Fruit fly (Drosophila melanogaster) whole organism, embryonic: Measurements from ENCODE around the gene CG32679.

Experiments
- Aef1 ChIP-seq: fragments of 200-800 bp; sonication (Bioruptor generic); IDR thresholded peaks from 3 replicates; pipeline ENCODE4 v1.3.6; 2022; ENCODE audit warnings: missing biosample characterization, missing genetic modification characterization
- CG11093 ChIP-seq: fragments of 200-800 bp; sonication (Bioruptor generic); IDR thresholded peaks from 3 replicates; pipeline ENCODE4 v1.3.6; 2022; ENCODE audit warnings: missing biosample characterization, missing genetic modification characterization
- CG12104 ChIP-seq: fragments of 200-800 bp; sonication (Bioruptor generic); optimal IDR thresholded peaks from 3 replicates; lab custom pipeline; 2016; ENCODE audit warnings: missing biosample characterization, missing genetic modification characterization
- CG14050 ChIP-seq: fragments of 200-800 bp; sonication (Bioruptor generic); IDR thresholded peaks from 3 replicates; pipeline ENCODE4 v1.3.6; 2022; ENCODE audit warnings: missing biosample characterization, missing genetic modification characterization
- CG17568 ChIP-seq: fragments of 200-800 bp; sonication (Bioruptor generic); optimal IDR thresholded peaks from 2 replicates; lab custom pipeline; 2018; ENCODE audit warnings: missing biosample characterization, mild to moderate bottlenecking, missing genetic modification characterization, moderate library complexity
- CG17802 ChIP-seq: fragments of 200-800 bp; sonication (Bioruptor generic); optimal IDR thresholded peaks from 2 replicates; lab custom pipeline; 2018; ENCODE audit warnings: missing biosample characterization, mild to moderate bottlenecking, missing genetic modification characterization, moderate library complexity
- CG2129 ChIP-seq: fragments of 200-800 bp; sonication (Bioruptor generic); IDR thresholded peaks from 2 replicates; pipeline ENCODE4 v1.3.6; 2022; ENCODE audit warnings: missing biosample characterization, missing genetic modification characterization; ENCODE audit not compliant: partially characterized antibody
- CG2678 ChIP-seq: fragments of 200-800 bp; sonication (Bioruptor generic); optimal IDR thresholded peaks from 3 replicates; lab custom pipeline; 2019; ENCODE audit warnings: missing biosample characterization, mild to moderate bottlenecking, missing genetic modification characterization, moderate library complexity
- CG30020 ChIP-seq: fragments of 200-800 bp; optimal IDR thresholded peaks from 2 replicates; lab custom pipeline; 2019; ENCODE audit warnings: missing biosample characterization, mild to moderate bottlenecking, missing genetic modification characterization, moderate library complexity
- CG31441 ChIP-seq: fragments of 200-800 bp; sonication (Bioruptor generic); IDR thresholded peaks from 2 replicates; pipeline ENCODE4 v1.3.6; 2022; ENCODE audit warnings: missing biosample characterization, missing genetic modification characterization
- CG32767 ChIP-seq: fragments of 200-800 bp; sonication (Bioruptor generic); IDR thresholded peaks from 2 replicates; pipeline ENCODE4 v1.3.6; 2022; ENCODE audit warnings: missing biosample characterization, missing genetic modification characterization
- CG34376 ChIP-seq: fragments of 200-800 bp; sonication (Bioruptor generic); optimal IDR thresholded peaks from 2 replicates; lab custom pipeline; 2018; ENCODE audit warnings: missing biosample characterization, mild to moderate bottlenecking, missing genetic modification characterization
- CG4328 ChIP-seq: fragments of 200-800 bp; sonication (Bioruptor generic); optimal IDR thresholded peaks from 3 replicates; lab custom pipeline; 2017; ENCODE audit warnings: missing biosample characterization, missing genetic modification reagents, missing genetic modification characterization
- CG7372 ChIP-seq: fragments of 200-800 bp; sonication (Bioruptor generic); IDR thresholded peaks from 2 replicates; pipeline ENCODE4 v1.3.6; 2022; ENCODE audit warnings: missing biosample characterization, missing genetic modification characterization
- CG7963 ChIP-seq: fragments of 200-800 bp; sonication (Bioruptor generic); IDR thresholded peaks from 3 replicates; pipeline ENCODE4 v1.3.6; 2022; ENCODE audit warnings: missing biosample characterization, missing genetic modification characterization; ENCODE audit not compliant: partially characterized antibody
- CG8089 ChIP-seq: fragments of 200-800 bp; sonication (Bioruptor generic); optimal IDR thresholded peaks from 3 replicates; lab custom pipeline; 2016; ENCODE audit warnings: missing biosample characterization, missing genetic modification characterization
- Camta ChIP-seq: fragments of 200-800 bp; sonication (Bioruptor generic); optimal IDR thresholded peaks from 2 replicates; lab custom pipeline; 2016; ENCODE audit warnings: missing biosample characterization, missing genetic modification characterization
- CoRest ChIP-seq: fragments of 200-800 bp; sonication (Bioruptor generic); optimal IDR thresholded peaks from 3 replicates; lab custom pipeline; 2018; ENCODE audit warnings: missing biosample characterization, mild to moderate bottlenecking, missing genetic modification characterization, moderate library complexity
- Dip3 ChIP-seq: fragments of 200-800 bp; sonication (Bioruptor generic); optimal IDR thresholded peaks from 3 replicates; lab custom pipeline; 2016; ENCODE audit warnings: missing biosample characterization, missing genetic modification characterization
- Ets65A ChIP-seq: fragments of 200-800 bp; sonication (Bioruptor generic); peaks from one replicate; lab custom pipeline; 2016; ENCODE audit warnings: missing biosample characterization, missing genetic modification characterization
- Hey ChIP-seq: fragments of 200-800 bp; sonication (Bioruptor generic); optimal IDR thresholded peaks from 3 replicates; lab custom pipeline; 2018; ENCODE audit warnings: missing biosample characterization, mild to moderate bottlenecking, missing genetic modification characterization
- Hsf ChIP-seq: fragments of 200-800 bp; sonication (Bioruptor generic); optimal IDR thresholded peaks from 3 replicates; lab custom pipeline; 2016; ENCODE audit warnings: missing biosample characterization, missing genetic modification characterization
- Jarid2 ChIP-seq: fragments of 200-800 bp; sonication (Bioruptor generic); optimal IDR thresholded peaks from 3 replicates; lab custom pipeline; 2017; ENCODE audit warnings: mild to moderate bottlenecking, missing biosample characterization, missing genetic modification reagents, missing genetic modification characterization
- Neu2 ChIP-seq: fragments of 200-800 bp; sonication (Bioruptor generic); optimal IDR thresholded peaks from 3 replicates; lab custom pipeline; 2016; ENCODE audit warnings: missing biosample characterization, missing genetic modification characterization, borderline replicate concordance
- Optix ChIP-seq: fragments of 200-800 bp; sonication (Bioruptor generic); IDR thresholded peaks from 3 replicates; pipeline ENCODE4 v1.3.6; 2022; ENCODE audit warnings: missing biosample characterization, missing genetic modification characterization
- Ssrp ChIP-seq: fragments of 200-800 bp; sonication (Bioruptor generic); optimal IDR thresholded peaks from 2 replicates; lab custom pipeline; 2018; ENCODE audit warnings: missing biosample characterization, mild to moderate bottlenecking, missing genetic modification characterization, moderate library complexity
- Trl ChIP-seq, 3 experiments: fragments of >200 bp in 2 of 3; fragments of 200-800 bp in 1 of 3; sonication (Bioruptor generic) in 1 of 3; optimal IDR thresholded peaks; 2 replicates in 1 of 3; 3 replicates in 2 of 3; lab custom pipeline; 2016 to 2017; ENCODE audit warnings: missing biosample characterization in 1 of 3, missing genetic modification characterization in 1 of 3
- az2 ChIP-seq: fragments of 200-800 bp; sonication (Bioruptor generic); optimal IDR thresholded peaks from 3 replicates; lab custom pipeline; 2016; ENCODE audit warnings: missing biosample characterization, missing genetic modification characterization
- bab2 ChIP-seq: fragments of 200-800 bp; sonication (Bioruptor generic); optimal IDR thresholded peaks from 2 replicates; lab custom pipeline; 2016; ENCODE audit warnings: missing biosample characterization, missing genetic modification characterization
- bsh ChIP-seq, 2 experiments: fragments of 200-800 bp; sonication (Bioruptor generic); optimal IDR thresholded peaks; 2 replicates each; lab custom pipeline; 2017 to 2018; ENCODE audit warnings: mild to moderate bottlenecking in 2 of 2, missing biosample characterization in 2 of 2, missing genetic modification characterization in 2 of 2, moderate library complexity in 1 of 2
- cas ChIP-seq: fragments of 200-800 bp; sonication (Bioruptor generic); IDR thresholded peaks from 2 replicates; pipeline ENCODE4 v1.3.6; 2022; ENCODE audit warnings: missing biosample characterization, missing genetic modification characterization
- cg ChIP-seq: fragments of 200-800 bp; sonication (Bioruptor generic); optimal IDR thresholded peaks from 3 replicates; lab custom pipeline; 2019; ENCODE audit warnings: missing biosample characterization, mild to moderate bottlenecking, missing genetic modification characterization, moderate library complexity
- corto ChIP-seq: fragments of 200-800 bp; sonication (Bioruptor generic); optimal IDR thresholded peaks from 2 replicates; lab custom pipeline; 2016; ENCODE audit warnings: missing biosample characterization, mild to moderate bottlenecking, missing genetic modification characterization, moderate library complexity
- gcm2 ChIP-seq: fragments of 200-800 bp; sonication (Bioruptor generic); optimal IDR thresholded peaks from 2 replicates; lab custom pipeline; 2016; ENCODE audit warnings: missing biosample characterization, missing genetic modification characterization
- gfzf ChIP-seq: fragments of 200-800 bp; sonication (Bioruptor generic); optimal IDR thresholded peaks from 2 replicates; lab custom pipeline; 2016; ENCODE audit warnings: missing biosample characterization, mild to moderate bottlenecking, missing genetic modification characterization, moderate library complexity
- klu ChIP-seq: fragments of 200-800 bp; sonication (Bioruptor generic); IDR thresholded peaks from 2 replicates; pipeline ENCODE4 v1.3.6; 2022; ENCODE audit warnings: missing biosample characterization, missing genetic modification characterization
- kni ChIP-seq: fragments of 200-800 bp; sonication (Bioruptor generic); optimal IDR thresholded peaks from 3 replicates; lab custom pipeline; 2017; ENCODE audit warnings: mild to moderate bottlenecking, missing biosample characterization, missing genetic modification reagents, missing genetic modification characterization
- lilli ChIP-seq: fragments of 200-800 bp; sonication (Bioruptor generic); optimal IDR thresholded peaks from 3 replicates; lab custom pipeline; 2016; ENCODE audit warnings: missing biosample characterization, missing genetic modification characterization
- lmd ChIP-seq: fragments of 200-800 bp; sonication (Bioruptor generic); IDR thresholded peaks from 2 replicates; pipeline ENCODE4 v1.3.6; 2022; ENCODE audit warnings: missing biosample characterization, missing genetic modification characterization
- odd ChIP-seq: fragments of 200-800 bp; sonication (Bioruptor generic); optimal IDR thresholded peaks from 2 replicates; lab custom pipeline; 2017; ENCODE audit warnings: missing biosample characterization, mild to moderate bottlenecking, missing genetic modification characterization
- org-1 ChIP-seq: fragments of 200-800 bp; sonication (Bioruptor generic); optimal IDR thresholded peaks from 2 replicates; lab custom pipeline; 2017; ENCODE audit warnings: missing biosample characterization, missing genetic modification characterization
- pan ChIP-seq, 4 experiments: fragments of >200 bp in 3 of 4; fragments of 200-800 bp in 1 of 4; sonication (Bioruptor generic) in 1 of 4; optimal IDR thresholded peaks in 3 of 4; IDR thresholded peaks in 1 of 4; 2 replicates each; pipeline versions ENCODE4 v1.3.6 to Lab custom; 2017 to 2022; ENCODE audit warnings: missing biosample characterization in 2 of 4, missing genetic modification characterization in 2 of 4, mixed read lengths in 1 of 4
- sc ChIP-seq, 3 experiments: fragments of >200 bp in 2 of 3; fragments of 200-800 bp in 1 of 3; sonication (Bioruptor generic) in 1 of 3; optimal IDR thresholded peaks; 2 replicates in 2 of 3; 3 replicates in 1 of 3; lab custom pipeline; 2017; ENCODE audit warnings: mild to moderate bottlenecking in 1 of 3, missing biosample characterization in 1 of 3, missing genetic modification characterization in 1 of 3, missing genetic modification reagents in 1 of 3
- sisA ChIP-seq: fragments of 200-800 bp; sonication (Bioruptor generic); IDR thresholded peaks from 2 replicates; pipeline ENCODE4 v1.3.6; 2022; ENCODE audit warnings: missing biosample characterization, missing genetic modification characterization
- slou ChIP-seq: fragments of 200-800 bp; sonication (Bioruptor generic); optimal IDR thresholded peaks from 3 replicates; lab custom pipeline; 2016; ENCODE audit warnings: missing biosample characterization, missing genetic modification characterization
- twi ChIP-seq: fragments of 200-800 bp; optimal IDR thresholded peaks from 2 replicates; lab custom pipeline; 2019; ENCODE audit warnings: missing biosample characterization, mild to moderate bottlenecking, missing genetic modification characterization, moderate library complexity
- tx ChIP-seq: fragments of 200-800 bp; sonication (Bioruptor generic); optimal IDR thresholded peaks from 2 replicates; lab custom pipeline; 2016; ENCODE audit warnings: missing biosample characterization, missing genetic modification characterization
- wdn ChIP-seq: fragments of 200-800 bp; sonication (Bioruptor generic); IDR thresholded peaks from 2 replicates; pipeline ENCODE4 v1.3.6; 2022; ENCODE audit warnings: missing biosample characterization, missing genetic modification characterization
- yki ChIP-seq: fragments of >200 bp; optimal IDR thresholded peaks from 3 replicates; lab custom pipeline; 2018

CG32679 gene

DNA sequence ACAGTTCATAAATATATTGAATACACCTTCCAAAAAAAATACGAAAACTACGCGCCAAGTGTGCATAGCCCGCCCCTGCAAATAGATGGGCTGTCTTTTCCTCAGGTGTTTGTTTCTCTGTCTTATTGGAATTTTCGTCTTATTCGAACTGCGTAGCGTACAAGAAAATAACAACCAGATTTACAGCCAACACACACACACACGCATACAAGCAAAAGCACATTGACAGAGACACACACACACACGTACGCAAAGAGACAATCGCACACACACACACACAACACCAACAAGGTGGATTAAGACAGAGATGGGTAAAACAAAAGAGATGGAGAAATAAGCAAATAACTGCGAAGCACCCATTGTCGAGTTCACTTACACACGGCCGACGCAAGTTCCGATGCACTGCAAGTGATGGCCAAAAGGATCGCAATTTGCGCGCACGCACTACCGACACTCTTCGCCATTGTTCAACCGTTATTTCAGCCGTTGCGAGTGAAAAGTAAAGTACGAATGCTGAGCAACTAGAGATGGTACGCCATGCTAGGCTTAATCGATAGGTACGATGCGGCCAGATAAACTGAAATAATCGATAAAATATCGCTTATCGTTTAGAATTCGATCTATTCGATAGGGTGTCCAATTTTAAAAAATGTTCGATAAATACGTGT is 1.4 kb downstream of the CG32679 start (continued):
- no peak for TF ChIP-seq odd (GFP tag; lab: Kevin White, UChicago)
- TF ChIP-seq Camta (GFP tag; lab: Kevin White, UChicago) = peak; percentile 26
- TF ChIP-seq cg = peak; percentile 97
- TF ChIP-seq kni = no peak
- TF ChIP-seq wdn (GFP tag; lab: Robert Waterston, UW) = no peak
- TF ChIP-seq pan (optimal IDR thresholded peaks at IDR 0.05; lab: Kevin White, UChicago) = no peak
- TF ChIP-seq pan (GFP tag; optimal IDR thresholded peaks at IDR 0.05 in 1 of 2, IDR thresholded peaks at IDR 0.05 in 1 of 2) = no peak
- TF ChIP-seq Jarid2 (GFP tag; lab: Kevin White, UChicago) = peak; percentile 37
- TF ChIP-seq gcm2 = no peak
- TF ChIP-seq CG31441 (GFP tag; lab: Robert Waterston, UW) = no peak
- peak; percentile 48 for TF ChIP-seq CG2129 (GFP tag; lab: Robert Waterston, UW)
- no peak for TF ChIP-seq Neu2 (GFP tag; lab: Kevin White, UChicago)
- TF ChIP-seq CG14050 (GFP tag; lab: Robert Waterston, UW) = no peak
- TF ChIP-seq Aef1 (GFP tag; lab: Robert Waterston, UW) = no peak
- TF ChIP-seq lmd = no peak
- no peak for TF ChIP-seq Optix (GFP tag; lab: Robert Waterston, UW)
- TF ChIP-seq tx (GFP tag; lab: Kevin White, UChicago) = no peak
- no peak for TF ChIP-seq sisA (GFP tag; lab: Robert Waterston, UW)
- TF ChIP-seq CG7963 (GFP tag; lab: Robert Waterston, UW) = peak; percentile 96
- TF ChIP-seq Hey (tag; lab: Kevin White, UChicago) = no peak
- TF ChIP-seq twi (tag; lab: Kevin White, UChicago) = no peak
- no peak for TF ChIP-seq klu
- TF ChIP-seq Ets65A (GFP tag; lab: Kevin White, UChicago) = no peak
- TF ChIP-seq CG2678 (tag; lab: Kevin White, UChicago) = peak; percentile 26
- TF ChIP-seq Dip3 (GFP tag; lab: Kevin White, UChicago) = no peak
- no peak for TF ChIP-seq CG32767 (GFP tag; lab: Robert Waterston, UW)
- no peak for TF ChIP-seq CoRest (tag; lab: Kevin White, UChicago)
- TF ChIP-seq CG17802 (tag; lab: Kevin White, UChicago) = no peak
- peak; percentile 50 for TF ChIP-seq CG34376 (GFP tag; lab: Kevin White, UChicago)
- TF ChIP-seq CG8089 (GFP tag; lab: Kevin White, UChicago) = no peak
- peak in 1 of 2 experiments; percentile 22 for TF ChIP-seq Trl (optimal IDR thresholded peaks at IDR 0.05; lab: Kevin White, UChicago)
- peak; percentile 40 for TF ChIP-seq Trl (GFP tag; optimal IDR thresholded peaks at IDR 0.05; lab: Kevin White, UChicago)
- TF ChIP-seq CG17568 (GFP tag; lab: Kevin White, UChicago) = no peak
- TF ChIP-seq org-1 (GFP tag; lab: Kevin White, UChicago) = peak; percentile 8
- no peak for TF ChIP-seq corto
- peak; percentile 13 for TF ChIP-seq CG30020
- TF ChIP-seq CG4328 (GFP tag; lab: Kevin White, UChicago) = no peak
- no peak for TF ChIP-seq yki (lab: Kevin White, UChicago)
- no peak for TF ChIP-seq bab2
- TF ChIP-seq slou (GFP tag; lab: Kevin White, UChicago) = no peak
- no peak for TF ChIP-seq bsh (GFP tag; optimal IDR thresholded peaks at IDR 0.05; lab: Kevin White, UChicago)
- TF ChIP-seq Hsf (GFP tag; lab: Kevin White, UChicago) = no peak
- TF ChIP-seq cas (GFP tag; lab: Robert Waterston, UW) = no peak
- TF ChIP-seq sc (optimal IDR thresholded peaks at IDR 0.05; lab: Kevin White, UChicago) = no peak
- no peak for TF ChIP-seq sc (GFP tag; optimal IDR thresholded peaks at IDR 0.05; lab: Kevin White, UChicago)
- TF ChIP-seq lilli (GFP tag; lab: Kevin White, UChicago) = peak; percentile 13
- no peak for TF ChIP-seq Ssrp (tag; lab: Kevin White, UChicago)
- peak; percentile 24 for TF ChIP-seq gfzf (GFP tag; lab: Kevin White, UChicago)
- no peak for TF ChIP-seq CG7372 (GFP tag; lab: Robert Waterston, UW)
- no peak for TF ChIP-seq CG11093
- TF ChIP-seq CG12104 (GFP tag; lab: Kevin White, UChicago) = no peak
- TF ChIP-seq az2 = no peak
